Worm (Caenorhabditis elegans) whole organism, L4 larva: ENCODE results near the gene srh-70.

Experiments used
- D1046.2 ChIP-seq: fragments of 200-800 bp; sonication (Bioruptor generic); IDR thresholded peaks from 2 replicates; pipeline ENCODE4 v1.3.6; 2022; ENCODE audit warnings: missing genetic modification characterization, missing compliant biosample characterization
- F10B5.3 ChIP-seq: sonication (generic microtip); optimal IDR thresholded peaks from 2 replicates; lab custom pipeline; 2016; ENCODE audit warnings: mild to moderate bottlenecking, missing genetic modification characterization, missing compliant biosample characterization
- F37D6.2 ChIP-seq: sonication (generic microtip); optimal IDR thresholded peaks from 2 replicates; lab custom pipeline; 2016; ENCODE audit warnings: mild to moderate bottlenecking, missing genetic modification characterization, missing compliant biosample characterization
- F44E2.7 ChIP-seq: fragments of 200-800 bp; sonication (Bioruptor generic); IDR thresholded peaks from 2 replicates; pipeline ENCODE4 v2.1.2; 2022; ENCODE audit warnings: missing genetic modification characterization, missing compliant biosample characterization
- Y5F2A.4 ChIP-seq: fragments of 200-800 bp; sonication (Bioruptor generic); optimal IDR thresholded peaks from 2 replicates; lab custom pipeline; 2018; ENCODE audit warnings: mild to moderate bottlenecking, missing genetic modification characterization, missing compliant biosample characterization
- ZK337.2 ChIP-seq: fragments of 200-800 bp; sonication (Bioruptor generic); IDR thresholded peaks from 2 replicates; pipeline ENCODE4 v1.3.6; 2022; ENCODE audit warnings: missing genetic modification reagents, missing genetic modification characterization, missing compliant biosample characterization
- aha-1 ChIP-seq: fragments of 150-350 bp; peaks from one replicate; lab custom pipeline; 2014; ENCODE audit warnings: missing biosample characterization, missing genetic modification characterization
- ceh-20 ChIP-seq: fragments of 200-800 bp; sonication (Bioruptor generic); IDR thresholded peaks from 2 replicates; pipeline ENCODE4 v1.3.6; 2022; ENCODE audit warnings: missing genetic modification reagents, missing genetic modification characterization, missing compliant biosample characterization
- ceh-32 ChIP-seq: sonication (generic microtip); optimal IDR thresholded peaks from 2 replicates; lab custom pipeline; 2016; ENCODE audit warnings: mild to moderate bottlenecking, missing genetic modification characterization, missing compliant biosample characterization; ENCODE audit not compliant: poor library complexity
- cey-2 ChIP-seq: sonication (generic microtip); optimal IDR thresholded peaks from 3 replicates; lab custom pipeline; 2017; ENCODE audit warnings: missing genetic modification characterization, mild to moderate bottlenecking, missing compliant biosample characterization, antibody characterized with exemption, borderline replicate concordance; ENCODE audit not compliant: insufficient read depth
- ctbp-1 ChIP-seq: fragments of 200-800 bp; sonication (Bioruptor generic); IDR thresholded peaks from 2 replicates; pipeline ENCODE4 v1.3.6; 2022; ENCODE audit warnings: missing genetic modification reagents, missing genetic modification characterization, missing compliant biosample characterization
- daf-16 ChIP-seq, 3 experiments: sonication (generic microtip); optimal IDR thresholded peaks; 2 replicates each; lab custom pipeline; 2016 to 2017; ENCODE audit warnings: missing genetic modification characterization in 3 of 3, missing genetic modification reagents in 3 of 3, mild to moderate bottlenecking in 2 of 3, missing compliant biosample characterization in 2 of 3, missing biosample characterization in 1 of 3, moderate library complexity in 1 of 3
- daf-19 ChIP-seq: fragments of 200-800 bp; sonication (Bioruptor generic); conservative IDR thresholded peaks from 2 replicates; pipeline ENCODE4 v1.3.6; 2022; ENCODE audit warnings: missing genetic modification characterization, missing compliant biosample characterization
- dmd-6 ChIP-seq: fragments of 200-800 bp; sonication (Bioruptor generic); IDR thresholded peaks from 2 replicates; pipeline ENCODE4 v1.3.6; 2022; ENCODE audit warnings: missing genetic modification reagents, missing genetic modification characterization, missing compliant biosample characterization
- dmd-9 ChIP-seq: fragments of 200-800 bp; sonication (Bioruptor generic); IDR thresholded peaks from 2 replicates; pipeline ENCODE4 v1.3.6; 2022; ENCODE audit warnings: missing genetic modification reagents, missing genetic modification characterization, missing compliant biosample characterization
- duxl-1 ChIP-seq: sonication (generic microtip); optimal IDR thresholded peaks from 2 replicates; lab custom pipeline; 2016; ENCODE audit warnings: mild to moderate bottlenecking, missing genetic modification characterization, moderate library complexity, missing compliant biosample characterization; ENCODE audit not compliant: poor library complexity
- egl-43 ChIP-seq: fragments of 200-800 bp; sonication (Bioruptor generic); IDR thresholded peaks from 2 replicates; pipeline ENCODE4 v1.3.6; 2022; ENCODE audit warnings: missing genetic modification reagents, missing genetic modification characterization, missing compliant biosample characterization
- fkh-10 ChIP-seq: fragments of 150-350 bp; optimal IDR thresholded peaks from 2 replicates; lab custom pipeline; 2014; ENCODE audit warnings: missing biosample characterization, missing genetic modification reagents, missing genetic modification characterization
- gei-8 ChIP-seq: fragments of 200-800 bp; sonication (Bioruptor generic); optimal IDR thresholded peaks from 2 replicates; lab custom pipeline; 2018; ENCODE audit warnings: mild to moderate bottlenecking, missing genetic modification characterization, missing compliant biosample characterization
- hlh-11 ChIP-seq: fragments of 200-800 bp; sonication (Bioruptor generic); optimal IDR thresholded peaks from 2 replicates; lab custom pipeline; 2018; ENCODE audit warnings: mild to moderate bottlenecking, missing genetic modification characterization, missing compliant biosample characterization
- jun-1 ChIP-seq: fragments of 150-350 bp; optimal IDR thresholded peaks from 2 replicates; lab custom pipeline; 2014; ENCODE audit warnings: missing biosample characterization, missing genetic modification reagents, missing genetic modification characterization
- lim-7 ChIP-seq: fragments of 200-800 bp; sonication (Bioruptor generic); IDR thresholded peaks from 2 replicates; pipeline ENCODE4 v1.3.6; 2022; ENCODE audit warnings: missing genetic modification characterization, missing compliant biosample characterization
- madf-9 ChIP-seq: fragments of 200-800 bp; sonication (Bioruptor generic); conservative IDR thresholded peaks from 2 replicates; pipeline ENCODE4 v1.3.6; 2022; ENCODE audit warnings: missing genetic modification reagents, missing genetic modification characterization, missing compliant biosample characterization
- mdl-1 ChIP-seq, 2 experiments: fragments of 150-350 bp in 1 of 2; sonication (generic microtip) in 1 of 2; optimal IDR thresholded peaks; 2 replicates each; lab custom pipeline; 2014 to 2017; ENCODE audit warnings: missing biosample characterization in 2 of 2, missing genetic modification characterization in 2 of 2
- mxl-2 ChIP-seq: fragments of 200-800 bp; sonication (Bioruptor generic); conservative IDR thresholded peaks from 2 replicates; pipeline ENCODE4 v1.3.6; 2022; ENCODE audit warnings: missing genetic modification reagents, missing genetic modification characterization, missing compliant biosample characterization
- nhr-10 ChIP-seq: fragments of 150-350 bp; optimal IDR thresholded peaks from 2 replicates; lab custom pipeline; 2014; ENCODE audit warnings: missing biosample characterization, missing genetic modification characterization
- nhr-11 ChIP-seq: fragments of 150-350 bp; optimal IDR thresholded peaks from 2 replicates; lab custom pipeline; 2014; ENCODE audit warnings: missing biosample characterization, missing genetic modification characterization
- nhr-237 ChIP-seq: sonication (generic microtip); optimal IDR thresholded peaks from 2 replicates; lab custom pipeline; 2017; ENCODE audit warnings: missing biosample characterization, missing genetic modification characterization
- nhr-28 ChIP-seq: fragments of 150-350 bp; optimal IDR thresholded peaks from 2 replicates; lab custom pipeline; 2014; ENCODE audit warnings: missing biosample characterization, missing genetic modification characterization
- nhr-41 ChIP-seq: fragments of 200-800 bp; sonication (Bioruptor generic); IDR thresholded peaks from 2 replicates; pipeline ENCODE4 v1.3.6; 2022; ENCODE audit warnings: missing genetic modification reagents, missing genetic modification characterization, missing compliant biosample characterization
- nhr-42 ChIP-seq: fragments of 200-800 bp; sonication (Bioruptor generic); IDR thresholded peaks from 2 replicates; pipeline ENCODE4 v1.3.6; 2022; ENCODE audit warnings: missing genetic modification characterization, missing compliant biosample characterization
- rbr-2 ChIP-seq: sonication (generic microtip); optimal IDR thresholded peaks from 2 replicates; lab custom pipeline; 2016; ENCODE audit warnings: missing genotype, missing genetic modification characterization, missing compliant biosample characterization
- spr-1 ChIP-seq: sonication (generic microtip); optimal IDR thresholded peaks from 2 replicates; lab custom pipeline; 2016; ENCODE audit warnings: mild to moderate bottlenecking, missing genetic modification characterization, missing compliant biosample characterization
- tra-1 ChIP-seq: fragments of 200-800 bp; sonication (Bioruptor generic); IDR thresholded peaks from 2 replicates; pipeline ENCODE4 v1.3.6; 2022; ENCODE audit warnings: missing genetic modification reagents, missing genetic modification characterization, missing compliant biosample characterization
- unc-62 ChIP-seq, 3 experiments: fragments of 150-350 bp in 1 of 3; sonication (generic microtip); optimal IDR thresholded peaks in 2 of 3; peaks in 1 of 3; 1 replicate in 1 of 3; 2 replicates in 2 of 3; lab custom pipeline; 2014 to 2017; ENCODE audit warnings: missing biosample characterization in 3 of 3, missing genetic modification characterization in 3 of 3, missing genetic modification reagents in 3 of 3, missing genotype in 1 of 3
- zfp-2 ChIP-seq: sonication (generic microtip); optimal IDR thresholded peaks from 2 replicates; lab custom pipeline; 2016; ENCODE audit warnings: mild to moderate bottlenecking, missing genetic modification characterization, missing compliant biosample characterization
- zip-11 ChIP-seq: fragments of 200-800 bp; sonication (Bioruptor generic); IDR thresholded peaks from 2 replicates; pipeline ENCODE4 v1.3.6; 2022; ENCODE audit warnings: missing genetic modification characterization, missing compliant biosample characterization
- zip-2 ChIP-seq: fragments of 150-350 bp; optimal IDR thresholded peaks from 2 replicates; lab custom pipeline; 2014; ENCODE audit warnings: missing biosample characterization, missing genetic modification characterization

srh-70 gene

DNA sequence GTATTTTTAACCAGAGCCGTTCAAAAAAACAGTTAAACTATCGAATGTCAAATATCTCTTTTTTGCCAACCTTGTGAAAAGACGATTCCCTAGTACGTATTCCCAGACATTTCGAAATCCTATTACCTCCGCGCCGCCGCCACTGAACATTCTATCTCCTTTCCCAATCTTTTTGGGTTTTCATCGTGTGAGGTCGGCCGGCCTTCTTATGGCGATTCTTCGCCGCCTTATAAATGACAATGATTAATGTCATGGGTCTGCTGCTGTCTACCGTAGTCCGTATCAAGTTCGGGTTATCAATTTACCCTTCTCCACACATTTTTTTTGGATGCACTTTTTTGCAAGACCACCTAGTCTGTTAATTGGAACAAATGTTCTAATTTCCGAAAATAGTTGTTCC lies 31.0 kb upstream of the srh-70 start:
- TF ChIP-seq F10B5.3 (tag; lab: Kevin White, UChicago) (no peak), rbr-2 (tag; lab: Kevin White, UChicago) (no peak), nhr-28 (peak; percentile 47), F37D6.2 (tag; lab: Kevin White, UChicago) (no peak), tra-1 (GFP tag; lab: Robert Waterston, UW) (0 out of 2 replicates have a peak, but pooled peaks have one; percentile 24), aha-1 (tag; lab: Kevin White, UChicago) (peak; percentile 78), unc-62 (GFP tag; optimal IDR thresholded peaks at IDR 0.05 in 1 of 2; lab: Kevin White, UChicago) (peak in 1 of 2 experiments; percentile 80), unc-62 (tag; optimal IDR thresholded peaks at IDR 0.05; lab: Kevin White, UChicago) (no peak), cey-2 (peak; percentile 16)

DNA sequence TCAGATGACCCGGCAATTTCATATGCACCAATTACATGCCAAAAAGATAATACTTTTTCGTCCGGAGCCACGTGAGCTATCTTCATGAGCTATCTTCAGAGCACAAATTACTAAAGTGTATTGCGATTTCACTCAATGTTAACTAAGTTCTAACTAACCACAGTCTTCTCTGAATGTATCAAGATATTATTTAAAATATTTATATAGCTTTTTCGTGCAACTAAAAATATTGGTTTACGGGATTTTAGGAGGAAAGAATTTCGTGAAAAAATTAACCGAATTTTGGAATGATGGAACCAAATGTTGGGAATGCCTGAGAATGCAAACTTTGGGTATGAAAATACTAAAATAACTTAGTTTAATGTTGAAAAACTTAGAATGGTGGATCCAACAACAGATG lies 28.9 kb upstream of the srh-70 start, which contains the start of gene F49C5.16:
Gene F49C5.16 (plus strand): TSS at position 301 of the 400 bp plus-strand sequence.
- TF ChIP-seq F44E2.7 (GFP tag; lab: Robert Waterston, UW) (no peak), daf-19 (GFP tag; lab: Robert Waterston, UW) (no peak), zfp-2 (tag; lab: Kevin White, UChicago) (no peak), dmd-9 (GFP tag; lab: Robert Waterston, UW) (no peak), ctbp-1 (GFP tag; lab: Robert Waterston, UW) (no peak), D1046.2 (no peak), egl-43 (GFP tag; lab: Robert Waterston, UW) (no peak), zip-2 (no peak), zip-11 (GFP tag; lab: Robert Waterston, UW) (no peak), nhr-10 (tag; lab: Kevin White, UChicago) (no peak), nhr-42 (no peak), madf-9 (GFP tag; lab: Robert Waterston, UW) (no peak), nhr-28 (no peak), fkh-10 (GFP tag; lab: Kevin White, UChicago) (no peak), rbr-2 (tag; lab: Kevin White, UChicago) (no peak), duxl-1 (tag; lab: Kevin White, UChicago) (no peak), nhr-11 (tag; lab: Kevin White, UChicago) (no peak)

DNA sequence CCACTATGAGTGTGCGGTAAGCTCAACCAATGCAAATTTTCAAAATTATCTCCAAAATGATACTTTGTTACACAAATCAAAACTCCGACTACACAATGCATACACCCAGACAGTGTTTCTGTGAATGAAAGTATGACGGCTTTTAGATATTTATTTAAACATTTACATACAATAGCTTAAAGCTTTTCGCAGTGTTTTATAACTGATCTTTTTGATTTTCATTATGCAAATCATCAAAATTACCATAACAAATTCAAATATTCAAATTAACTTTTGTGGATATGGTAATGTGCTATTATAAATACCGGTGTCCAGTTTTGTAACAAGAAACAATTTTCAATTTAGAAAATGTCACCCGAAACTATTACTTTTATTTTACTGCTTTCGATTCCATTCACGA lies 27.8 kb upstream of the srh-70 start, which contains the start of the genes F49C5.5 and F49C5.10:
Gene F49C5.5 (minus strand): TSS at position 101 of the 400 bp plus-strand sequence.
Gene F49C5.10 (plus strand): TSS at position 344 of the 400 bp plus-strand sequence.
- TF ChIP-seq mdl-1 (tag; optimal IDR thresholded peaks at IDR 0.05; lab: Kevin White, UChicago): no peak
- TF ChIP-seq nhr-237: no peak
- no peak for TF ChIP-seq zip-11 (GFP tag; lab: Robert Waterston, UW)
- no peak for TF ChIP-seq ceh-20
- no peak for TF ChIP-seq lim-7
- TF ChIP-seq gei-8 (GFP tag; lab: Kevin White, UChicago): no peak

ce11 chrII:12544533-12544932 lies 25.9 kb upstream of the srh-70 start, which contains the start of gene F49C5.9:
Gene F49C5.9, minus strand, starts transcription at chrII:12544633.
- TF ChIP-seq jun-1 (tag; lab: Kevin White, UChicago) (no peak), spr-1 (no peak), daf-16 (GFP tag; optimal IDR thresholded peaks at IDR 0.05; lab: Kevin White, UChicago) (no peak), daf-16 (tag; optimal IDR thresholded peaks at IDR 0.05; lab: Kevin White, UChicago) (no peak), Y5F2A.4 (GFP tag; lab: Kevin White, UChicago) (no peak), zip-11 (GFP tag; lab: Robert Waterston, UW) (no peak), nhr-41 (no peak), dmd-6 (GFP tag; lab: Robert Waterston, UW) (no peak), hlh-11 (tag; lab: Kevin White, UChicago) (no peak), ZK337.2 (GFP tag; lab: Robert Waterston, UW) (no peak), mxl-2 (GFP tag; lab: Robert Waterston, UW) (no peak), ceh-32 (tag; lab: Kevin White, UChicago) (no peak)
